Fruit fly (Drosophila melanogaster): Measurements from ENCODE around the gene Mkp3.
A peak's percentile ranks its signal among the peaks of the same experiment; 100 is the strongest.

The Mkp3 gene

dm6 chr3L:19086364-19087200, at the start of gene Mkp3:
Gene Mkp3 (minus strand): TSS chr3L:19086426.
- TF ChIP-seq noc (tag; optimal IDR thresholded peaks at IDR 0.05) = peak; percentile 93

- TF ChIP-seq noc (tag; optimal IDR thresholded peaks at IDR 0.05) = no peak
Observed at dm6 chr3L:19132586-19132985, 46.4 kb upstream of the Mkp3 start.

- TF ChIP-seq noc (tag; optimal IDR thresholded peaks at IDR 0.05) = no peak
Observed at dm6 chr3L:19129565-19129964, 43.3 kb upstream of the Mkp3 start, which contains the start of gene Spn75F. Gene Spn75F (minus strand): TSS chr3L:19129665.

- TF ChIP-seq noc (tag; optimal IDR thresholded peaks at IDR 0.05) = no peak
Observed at dm6 chr3L:19100188-19100587, 14.0 kb upstream of the Mkp3 start, which contains the start of gene Gem2. Gene Gem2 (minus strand): TSS chr3L:19100363.

dm6 chr3L:19097665-19098082, 11.4 kb upstream of the Mkp3 start, which contains the start of the genes Naxd and CG14079:
Gene Naxd (minus strand): TSS chr3L:19097709.
Gene CG14079 (plus strand): TSS chr3L:19097999.
- no peak for TF ChIP-seq noc (tag; optimal IDR thresholded peaks at IDR 0.05)

- TF ChIP-seq noc (tag; optimal IDR thresholded peaks at IDR 0.05) = no peak
Observed at dm6 chr3L:19097102-19097501, 10.9 kb upstream of the Mkp3 start.

dm6 chr3L:19096032-19096431, 9.8 kb upstream of the Mkp3 start, which contains the start of gene CNPYb:
Gene CNPYb (minus strand): TSS chr3L:19096217.
- no peak for TF ChIP-seq noc (tag; optimal IDR thresholded peaks at IDR 0.05)

- no peak for TF ChIP-seq noc (tag; optimal IDR thresholded peaks at IDR 0.05)
Observed at dm6 chr3L:19092125-19093058, 6.2 kb upstream of the Mkp3 start, which contains the start of gene MESR6. Gene MESR6 (plus strand): TSS chr3L:19092670.

dm6 chr3L:19091423-19092124, 5.3 kb upstream of the Mkp3 start:
- no peak for TF ChIP-seq noc (tag; optimal IDR thresholded peaks at IDR 0.05)

- no peak for TF ChIP-seq noc (tag; optimal IDR thresholded peaks at IDR 0.05)
Observed at dm6 chr3L:19089120-19089519, 2.9 kb upstream of the Mkp3 start.

- TF ChIP-seq noc (tag; optimal IDR thresholded peaks at IDR 0.05) = no peak
Observed at dm6 chr3L:19087369-19088275, 1.4 kb upstream of the Mkp3 start.

- peak; percentile 8 for TF ChIP-seq noc (tag; optimal IDR thresholded peaks at IDR 0.05)
Observed at dm6 chr3L:19085688-19086363, 400 bp downstream of the Mkp3 start.

dm6 chr3L:19083126-19083525, 3.1 kb downstream of the Mkp3 start:
- no peak for TF ChIP-seq noc (tag; optimal IDR thresholded peaks at IDR 0.05)

Data from whole organism, larva.